In genomic region chrX:18499679-18500187, dm6 we compare ENCODE assay signal across 1 fruit fly cellular context.
A peak's percentile ranks its signal among the peaks of the same experiment; 100 is the strongest.
TF ChIP-seq lines count a peak whose summit lies in the region.

Pgant7 (minus strand) TSS chrX:18499986.
Xrcc2 (plus strand) TSS chrX:18500127.

TF ChIP-seq in whole organism, embryonic, 481 proteins besides CTCF, POLR2A, EP300 and RAD21 (continued from another document):
- TF ChIP-seq CG10267 (tag; optimal IDR thresholded peaks at IDR 0.05; lab: Kevin White, UChicago): peak; percentile 6
- TF ChIP-seq CG1792 (GFP tag; optimal IDR thresholded peaks at IDR 0.05; lab: Kevin White, UChicago): no peak
- no peak for TF ChIP-seq GATAe (GFP tag; conservative IDR thresholded peaks at IDR 0.05; lab: Robert Waterston, UW)
- no peak for TF ChIP-seq tx (GFP tag; optimal IDR thresholded peaks at IDR 0.05; lab: Kevin White, UChicago)
- no peak for TF ChIP-seq lov (optimal IDR thresholded peaks at IDR 0.05; lab: Kevin White, UChicago)
- TF ChIP-seq lov (GFP tag; IDR thresholded peaks at IDR 0.05; lab: Robert Waterston, UW): no peak
- no peak for TF ChIP-seq Mad (GFP tag; optimal IDR thresholded peaks at IDR 0.05; lab: Kevin White, UChicago)
- TF ChIP-seq CG12071 (GFP tag; optimal IDR thresholded peaks at IDR 0.05; lab: Kevin White, UChicago): no peak
- no peak for TF ChIP-seq CG7786 (GFP tag; optimal IDR thresholded peaks at IDR 0.05; lab: Kevin White, UChicago)
- TF ChIP-seq kni (GFP tag; optimal IDR thresholded peaks at IDR 0.05; lab: Kevin White, UChicago): no peak
- TF ChIP-seq Taf1 (GFP tag; IDR thresholded peaks at IDR 0.05; lab: Robert Waterston, UW): no peak
- peak; percentile 62 for TF ChIP-seq CG1603 (tag; optimal IDR thresholded peaks at IDR 0.05; lab: Kevin White, UChicago)
- no peak for TF ChIP-seq CG9609 (GFP tag; optimal IDR thresholded peaks at IDR 0.05; lab: Kevin White, UChicago)
- TF ChIP-seq NFAT (GFP tag; IDR thresholded peaks at IDR 0.05; lab: Robert Waterston, UW): no peak
- peak; percentile 77 for TF ChIP-seq Dp (GFP tag; optimal IDR thresholded peaks at IDR 0.05; lab: Kevin White, UChicago)
- TF ChIP-seq HLH54F (GFP tag; optimal IDR thresholded peaks at IDR 0.05; lab: Kevin White, UChicago): no peak
- no peak for TF ChIP-seq Optix (GFP tag; IDR thresholded peaks at IDR 0.05; lab: Robert Waterston, UW)
- TF ChIP-seq Bteb2 (GFP tag; optimal IDR thresholded peaks at IDR 0.05; lab: Kevin White, UChicago): no peak
- TF ChIP-seq sc (optimal IDR thresholded peaks at IDR 0.05; lab: Kevin White, UChicago): no peak
- no peak for TF ChIP-seq sc (GFP tag; optimal IDR thresholded peaks at IDR 0.05; lab: Kevin White, UChicago)
- TF ChIP-seq CG30431 (GFP tag; optimal IDR thresholded peaks at IDR 0.05; lab: Kevin White, UChicago): no peak
- TF ChIP-seq Fer3 (tag; optimal IDR thresholded peaks at IDR 0.05; lab: Kevin White, UChicago): no peak
- no peak for TF ChIP-seq CG6254 (GFP tag; optimal IDR thresholded peaks at IDR 0.05; lab: Kevin White, UChicago)
